Worm (Caenorhabditis elegans) whole organism, late embryonic: ENCODE results near the gene F28A10.7.

Experiments used
- F13H6.1 ChIP-seq: sonication (generic microtip); optimal IDR thresholded peaks from 2 replicates; lab custom pipeline; 2016; ENCODE audit warnings: missing genetic modification characterization, missing compliant biosample characterization
- ahr-1 ChIP-seq: sonication (generic microtip); optimal IDR thresholded peaks from 2 replicates; lab custom pipeline; 2016; ENCODE audit warnings: missing genetic modification characterization, missing compliant biosample characterization
- ceh-19 ChIP-seq: fragments of 200-800 bp; sonication (Bioruptor generic); optimal IDR thresholded peaks from 2 replicates; lab custom pipeline; 2018; ENCODE audit warnings: mild to moderate bottlenecking, missing genetic modification characterization, missing compliant biosample characterization
- ceh-9 ChIP-seq: sonication (generic microtip); optimal IDR thresholded peaks from 2 replicates; lab custom pipeline; 2016; ENCODE audit warnings: mild to moderate bottlenecking, missing genetic modification characterization, inconsistent platforms, missing compliant biosample characterization
- lin-11 ChIP-seq: fragments of 200-800 bp; sonication (Bioruptor generic); optimal IDR thresholded peaks from 2 replicates; lab custom pipeline; 2018; ENCODE audit warnings: mild to moderate bottlenecking, missing genetic modification characterization, missing compliant biosample characterization
- npax-4 ChIP-seq: sonication (generic microtip); optimal IDR thresholded peaks from 2 replicates; lab custom pipeline; 2016; ENCODE audit warnings: missing genetic modification characterization, missing compliant biosample characterization
- pqm-1 ChIP-seq: sonication (generic microtip); optimal IDR thresholded peaks from 2 replicates; lab custom pipeline; 2016; ENCODE audit warnings: missing genetic modification characterization, missing compliant biosample characterization

DNA sequence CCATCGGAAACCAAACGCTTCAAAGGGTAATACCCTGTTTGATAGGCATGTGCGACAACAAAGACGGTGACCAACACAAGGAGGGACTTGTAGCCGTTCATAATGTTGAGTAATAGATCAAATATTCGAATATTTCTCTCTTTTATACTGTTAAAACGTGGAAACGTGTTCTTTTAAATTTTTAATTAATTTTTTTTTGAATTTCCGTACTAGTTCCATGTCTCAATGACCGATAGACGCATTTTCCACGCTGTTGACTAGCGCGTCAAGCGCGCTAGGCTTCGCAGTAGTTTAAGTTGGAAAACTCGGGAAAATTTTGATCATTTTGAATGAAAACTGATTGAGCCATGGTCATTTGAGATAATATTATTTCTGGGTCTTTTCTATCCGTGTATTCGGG, 21.3 kb upstream of the F28A10.7 start, which contains the start of gene Y46B2A.3:
- TF ChIP-seq pqm-1 (tag; lab: Kevin White, UChicago) (no peak), lin-11 (tag; lab: Kevin White, UChicago) (no peak), npax-4 (tag; lab: Kevin White, UChicago) (no peak), ahr-1 (no peak), ceh-19 (GFP tag; lab: Kevin White, UChicago) (no peak), ceh-9 (tag; lab: Kevin White, UChicago) (no peak), F13H6.1 (tag; lab: Kevin White, UChicago) (no peak)
